Fruit fly (Drosophila melanogaster) whole organism, wandering third instar larva: ENCODE data around the gene CG43294.

Source experiments
- Abd-B ChIP-seq: fragments of >200 bp; optimal IDR thresholded peaks from 2 replicates; lab custom pipeline; 2017; ENCODE audit warnings: missing biosample characterization, missing genetic modification characterization
- CrebA ChIP-seq: fragments of 200-800 bp; sonication (Bioruptor generic); optimal IDR thresholded peaks from 2 replicates; lab custom pipeline; 2016; ENCODE audit warnings: missing biosample characterization, mild to moderate bottlenecking, missing genetic modification characterization, borderline replicate concordance
- Dif ChIP-seq: fragments of 200-275, 200-300 bp; sonication (Bioruptor generic); optimal IDR thresholded peaks from 2 replicates; lab custom pipeline; 2018; ENCODE audit warnings: missing biosample characterization, missing genetic modification characterization; ENCODE audit not compliant: partially characterized antibody
- GATAd ChIP-seq: sonication (Bioruptor generic); optimal IDR thresholded peaks from 2 replicates; lab custom pipeline; 2016; ENCODE audit warnings: missing biosample characterization, missing genetic modification characterization
- HLH106 ChIP-seq: fragments of 200-800 bp; optimal IDR thresholded peaks from 3 replicates; lab custom pipeline; 2019; ENCODE audit warnings: missing biosample characterization, mild to moderate bottlenecking, missing genetic modification characterization, moderate library complexity
- Hr78 ChIP-seq: fragments of >200 bp; optimal IDR thresholded peaks from 2 replicates; lab custom pipeline; 2017; ENCODE audit warnings: missing biosample characterization, missing genetic modification characterization
- Jra ChIP-seq: sonication (Bioruptor generic); optimal IDR thresholded peaks from 2 replicates; lab custom pipeline; 2016; ENCODE audit warnings: missing biosample characterization, missing genetic modification characterization
- Mio ChIP-seq: sonication (Bioruptor generic); optimal IDR thresholded peaks from 2 replicates; lab custom pipeline; 2016; ENCODE audit warnings: missing biosample characterization, missing genetic modification characterization
- Myc ChIP-seq: fragments of >200 bp; optimal IDR thresholded peaks from 2 replicates; lab custom pipeline; 2017
- N ChIP-seq: fragments of >200 bp; optimal IDR thresholded peaks from 2 replicates; lab custom pipeline; 2018; ENCODE audit warnings: missing biosample characterization, missing external identifiers, missing genetic modification characterization
- Rel ChIP-seq, 2 experiments: fragments of 200-800 bp; sonication (Bioruptor generic) in 1 of 2; optimal IDR thresholded peaks; 2 replicates in 1 of 2; 3 replicates in 1 of 2; lab custom pipeline; 2016 to 2019; ENCODE audit warnings: mild to moderate bottlenecking in 2 of 2, missing biosample characterization in 2 of 2, missing genetic modification characterization in 2 of 2, moderate library complexity in 1 of 2
- Vsx2 ChIP-seq: fragments of 200-300, 225-300 bp; sonication (Bioruptor generic); optimal IDR thresholded peaks from 2 replicates; lab custom pipeline; 2018; ENCODE audit warnings: missing biosample characterization, missing genetic modification characterization; ENCODE audit not compliant: partially characterized antibody
- br ChIP-seq: fragments of 200-800 bp; sonication (Bioruptor generic); optimal IDR thresholded peaks from 2 replicates; lab custom pipeline; 2016; ENCODE audit warnings: missing biosample characterization, missing genetic modification characterization
- dl ChIP-seq, 2 experiments: fragments of 175-275, 200-275 bp in 1 of 2; fragments of 200-275 bp in 1 of 2; sonication (Bioruptor generic); optimal IDR thresholded peaks; lab custom pipeline; 2018; ENCODE audit warnings: mild to moderate bottlenecking in 2 of 2, missing biosample characterization in 2 of 2, missing genetic modification characterization in 2 of 2, moderate library complexity in 2 of 2; ENCODE audit not compliant: partially characterized antibody in 2 of 2, insufficient read depth in 1 of 2
- dsf ChIP-seq: sonication (Bioruptor generic); optimal IDR thresholded peaks from 2 replicates; lab custom pipeline; 2016; ENCODE audit warnings: missing biosample characterization, missing genetic modification characterization, borderline replicate concordance
- jim ChIP-seq: fragments of 175-275, 200-325 bp; sonication (Bioruptor generic); optimal IDR thresholded peaks from 2 replicates; lab custom pipeline; 2016; ENCODE audit warnings: missing biosample characterization, mild to moderate bottlenecking, missing genetic modification characterization
- lola ChIP-seq: fragments of >200 bp; optimal IDR thresholded peaks from 2 replicates; lab custom pipeline; 2017; ENCODE audit warnings: missing biosample characterization, missing genetic modification characterization
- pan ChIP-seq: fragments of >200 bp; optimal IDR thresholded peaks from 2 replicates; lab custom pipeline; 2017
- psq ChIP-seq: fragments of 200-800 bp; sonication (Bioruptor generic); optimal IDR thresholded peaks from 3 replicates; lab custom pipeline; 2017; ENCODE audit warnings: missing biosample characterization, mild to moderate bottlenecking, missing genetic modification characterization, moderate library complexity
- rgr ChIP-seq: fragments of 200-800 bp; sonication (Bioruptor generic); optimal IDR thresholded peaks from 3 replicates; lab custom pipeline; 2016; ENCODE audit warnings: missing biosample characterization, mild to moderate bottlenecking, missing genetic modification characterization
- sage ChIP-seq: fragments of 200-800 bp; sonication (Bioruptor generic); optimal IDR thresholded peaks from 2 replicates; lab custom pipeline; 2016; ENCODE audit warnings: missing biosample characterization, mild to moderate bottlenecking, missing genetic modification characterization
- sv ChIP-seq: fragments of 200-800 bp; sonication (Bioruptor generic); optimal IDR thresholded peaks from 3 replicates; lab custom pipeline; 2016; ENCODE audit warnings: missing biosample characterization, missing genetic modification characterization

Gene CG43294

dm6 chr3L:12003457-12003856 is 45.4 kb downstream of the CG43294 start:
- TF ChIP-seq rgr (GFP tag; lab: Kevin White, UChicago) (no peak), GATAd (GFP tag; lab: Kevin White, UChicago) (no peak), CrebA (GFP tag; lab: Kevin White, UChicago) (no peak), N (no peak), dl (GFP tag; optimal IDR thresholded peaks at IDR 0.05; lab: Kevin White, UChicago; ENCODE audit: insufficient read depth in 1 of 2, partially characterized antibody in 2 of 2) (no peak), Rel (GFP tag; optimal IDR thresholded peaks at IDR 0.05; lab: Kevin White, UChicago) (no peak), Rel (tag; optimal IDR thresholded peaks at IDR 0.05; lab: Kevin White, UChicago) (no peak), Dif (GFP tag; lab: Kevin White, UChicago) (no peak), Myc (lab: Kevin White, UChicago) (no peak), Jra (GFP tag; lab: Kevin White, UChicago) (no peak), pan (lab: Kevin White, UChicago) (no peak), Abd-B (no peak), Hr78 (no peak), jim (GFP tag; lab: Kevin White, UChicago) (no peak), lola (GFP tag; lab: Kevin White, UChicago) (no peak), psq (GFP tag; lab: Kevin White, UChicago) (no peak), sv (GFP tag; lab: Kevin White, UChicago) (no peak), Mio (GFP tag; lab: Kevin White, UChicago) (no peak), HLH106 (tag; lab: Kevin White, UChicago) (no peak)

- no peak for TF ChIP-seq lola (GFP tag; lab: Kevin White, UChicago)
These were observed 46.1 kb downstream of the CG43294 start for dm6 chr3L:12004136-12004535.

dm6 chr3L:12007945-12008344 is 49.9 kb downstream of the CG43294 start:
- TF ChIP-seq sage (GFP tag; lab: Kevin White, UChicago) (peak; percentile 5), Myc (lab: Kevin White, UChicago) (peak; percentile 73), lola (GFP tag; lab: Kevin White, UChicago) (no peak), dsf (GFP tag; lab: Kevin White, UChicago) (no peak), Vsx2 (peak; percentile 69), br (GFP tag; lab: Kevin White, UChicago) (no peak), N (peak; percentile 68)
